Worm (Caenorhabditis elegans): ENCODE measurements around the gene unc-77.

ce11 chrIV:6221878-6222277, 38.2 kb upstream of the unc-77 start, which contains the start of gene C49A9.3:
- TF ChIP-seq B0310.2 (tag; optimal IDR thresholded peaks at IDR 0.05) (no peak), aly-1 (tag; optimal IDR thresholded peaks at IDR 0.05) (no peak), flt-1 (GFP tag; IDR thresholded peaks at IDR 0.05) (no peak), F13C5.2 (tag; optimal IDR thresholded peaks at IDR 0.05) (no peak), sea-1 (GFP tag; conservative IDR thresholded peaks at IDR 0.05) (no peak), hmbx-1 (tag; optimal IDR thresholded peaks at IDR 0.05) (no peak)
